Fruit fly (Drosophila melanogaster) whole organism, embryonic: Measurements from ENCODE around the gene CG42237.

Source experiments
- Atf6 ChIP-seq: fragments of 200-800 bp; sonication (Bioruptor generic); IDR thresholded peaks from 2 replicates; pipeline ENCODE4 v1.3.6; 2022; ENCODE audit warnings: missing biosample characterization, missing genetic modification characterization
- B-H2 ChIP-seq: fragments of 200-800 bp; sonication (Bioruptor generic); optimal IDR thresholded peaks from 2 replicates; lab custom pipeline; 2018; ENCODE audit warnings: missing biosample characterization, mild to moderate bottlenecking, missing genetic modification characterization
- Bgb ChIP-seq: fragments of 200-800 bp; sonication (Bioruptor generic); IDR thresholded peaks from 2 replicates; pipeline ENCODE4 v1.3.6; 2022; ENCODE audit warnings: missing biosample characterization, missing genetic modification characterization; ENCODE audit not compliant: partially characterized antibody
- CG11085 ChIP-seq: fragments of 200-800 bp; sonication (Bioruptor generic); IDR thresholded peaks from 2 replicates; pipeline ENCODE4 v1.3.6; 2022; ENCODE audit warnings: missing biosample characterization, missing genetic modification characterization
- CG11456 ChIP-seq: fragments of 200-800 bp; sonication (Bioruptor generic); IDR thresholded peaks from 3 replicates; pipeline ENCODE4 v1.3.6; 2022; ENCODE audit warnings: missing biosample characterization, missing genetic modification characterization
- CG11504 ChIP-seq: fragments of 200-800 bp; sonication (Bioruptor generic); optimal IDR thresholded peaks from 3 replicates; lab custom pipeline; 2019; ENCODE audit warnings: missing biosample characterization, mild to moderate bottlenecking, missing genetic modification characterization, moderate library complexity
- CG12104 ChIP-seq: fragments of 200-800 bp; sonication (Bioruptor generic); optimal IDR thresholded peaks from 3 replicates; lab custom pipeline; 2016; ENCODE audit warnings: missing biosample characterization, missing genetic modification characterization
- CG14860 ChIP-seq: fragments of 200-800 bp; sonication (Bioruptor generic); IDR thresholded peaks from 3 replicates; pipeline ENCODE4 v1.3.6; 2022; ENCODE audit warnings: missing biosample characterization, missing genetic modification characterization; ENCODE audit not compliant: partially characterized antibody
- CG15269 ChIP-seq: fragments of 200-800 bp; sonication (Bioruptor generic); optimal IDR thresholded peaks from 2 replicates; lab custom pipeline; 2018; ENCODE audit warnings: missing biosample characterization, mild to moderate bottlenecking, missing genetic modification characterization, moderate library complexity
- CG1603 ChIP-seq: fragments of 200-800 bp; sonication (Bioruptor generic); optimal IDR thresholded peaks from 2 replicates; lab custom pipeline; 2019; ENCODE audit warnings: missing biosample characterization, mild to moderate bottlenecking, missing genetic modification characterization, moderate library complexity
- CG17186 ChIP-seq: fragments of 200-800 bp; sonication (Bioruptor generic); optimal IDR thresholded peaks from 3 replicates; lab custom pipeline; 2017; ENCODE audit warnings: missing biosample characterization, missing genetic modification reagents, missing genetic modification characterization
- CG31224 ChIP-seq: fragments of 200-800 bp; sonication (Bioruptor generic); IDR thresholded peaks from 2 replicates; pipeline ENCODE4 v1.3.6; 2022; ENCODE audit warnings: missing biosample characterization, missing genetic modification characterization
- CG31388 ChIP-seq: fragments of 200-800 bp; sonication (Bioruptor generic); optimal IDR thresholded peaks from 2 replicates; lab custom pipeline; 2016; ENCODE audit warnings: missing biosample characterization, missing genetic modification characterization
- CG31441 ChIP-seq: fragments of 200-800 bp; sonication (Bioruptor generic); IDR thresholded peaks from 2 replicates; pipeline ENCODE4 v1.3.6; 2022; ENCODE audit warnings: missing biosample characterization, missing genetic modification characterization
- CG34376 ChIP-seq: fragments of 200-800 bp; sonication (Bioruptor generic); optimal IDR thresholded peaks from 2 replicates; lab custom pipeline; 2018; ENCODE audit warnings: missing biosample characterization, mild to moderate bottlenecking, missing genetic modification characterization
- CG3847 ChIP-seq: fragments of 200-800 bp; sonication (Bioruptor generic); IDR thresholded peaks from 2 replicates; pipeline ENCODE4 v1.3.6; 2022; ENCODE audit warnings: missing biosample characterization, missing genetic modification characterization
- CG4730 ChIP-seq: fragments of 200-800 bp; sonication (Bioruptor generic); IDR thresholded peaks from 2 replicates; pipeline ENCODE4 v1.3.6; 2022; ENCODE audit warnings: missing biosample characterization, missing genetic modification characterization
- CG6175 ChIP-seq: fragments of 200-800 bp; sonication (Bioruptor generic); IDR thresholded peaks from 3 replicates; pipeline ENCODE4 v1.3.6; 2022; ENCODE audit warnings: missing biosample characterization, missing genetic modification characterization
- CG7556 ChIP-seq: fragments of 200-800 bp; sonication (Bioruptor generic); optimal IDR thresholded peaks from 2 replicates; lab custom pipeline; 2017; ENCODE audit warnings: missing biosample characterization, mild to moderate bottlenecking, missing genetic modification characterization
- CG9817 ChIP-seq: fragments of 200-800 bp; sonication (Bioruptor generic); optimal IDR thresholded peaks from 2 replicates; lab custom pipeline; 2018; ENCODE audit warnings: missing biosample characterization, mild to moderate bottlenecking, missing genetic modification characterization, moderate library complexity
- CHES-1-like ChIP-seq: fragments of 200-800 bp; sonication (Bioruptor generic); optimal IDR thresholded peaks from 2 replicates; lab custom pipeline; 2016; ENCODE audit warnings: missing biosample characterization, missing genetic modification characterization
- Camta ChIP-seq: fragments of 200-800 bp; sonication (Bioruptor generic); optimal IDR thresholded peaks from 2 replicates; lab custom pipeline; 2016; ENCODE audit warnings: missing biosample characterization, missing genetic modification characterization
- CrebB ChIP-seq: fragments of 200-800 bp; sonication (Bioruptor generic); optimal IDR thresholded peaks from 3 replicates; lab custom pipeline; 2018; ENCODE audit warnings: missing biosample characterization, mild to moderate bottlenecking, missing genetic modification characterization
- Dfd ChIP-seq, 2 experiments: fragments of >200 bp; optimal IDR thresholded peaks; 2 replicates each; lab custom pipeline; 2017; ENCODE audit warnings: missing biosample characterization in 2 of 2, missing genetic modification characterization in 2 of 2
- GATAe ChIP-seq: fragments of 200-800 bp; sonication (Bioruptor generic); conservative IDR thresholded peaks from 2 replicates; pipeline ENCODE4 v1.3.6; 2022; ENCODE audit warnings: missing biosample characterization, missing genetic modification characterization
- HLH54F ChIP-seq: fragments of 200-800 bp; sonication (Bioruptor generic); optimal IDR thresholded peaks from 3 replicates; lab custom pipeline; 2016; ENCODE audit warnings: missing biosample characterization, missing genetic modification characterization
- Hsf ChIP-seq: fragments of 200-800 bp; sonication (Bioruptor generic); optimal IDR thresholded peaks from 3 replicates; lab custom pipeline; 2016; ENCODE audit warnings: missing biosample characterization, missing genetic modification characterization
- MTF-1 ChIP-seq: fragments of 200-800 bp; sonication (Bioruptor generic); optimal IDR thresholded peaks from 2 replicates; lab custom pipeline; 2018; ENCODE audit warnings: missing biosample characterization, mild to moderate bottlenecking, missing genetic modification characterization, borderline replicate concordance
- Max ChIP-seq: fragments of 200-800 bp; sonication (Bioruptor generic); optimal IDR thresholded peaks from 2 replicates; lab custom pipeline; 2016; ENCODE audit warnings: missing biosample characterization, mild to moderate bottlenecking, missing genetic modification characterization
- Stat92E ChIP-seq, 3 experiments: fragments of >200 bp in 2 of 3; fragments of 200-800 bp in 1 of 3; sonication (Bioruptor generic) in 1 of 3; optimal IDR thresholded peaks; 2 replicates each; lab custom pipeline; 2017 to 2019; ENCODE audit warnings: missing biosample characterization in 3 of 3, missing genetic modification characterization in 3 of 3, mild to moderate bottlenecking in 1 of 3, moderate library complexity in 1 of 3
- Trl ChIP-seq, 3 experiments: fragments of >200 bp in 2 of 3; fragments of 200-800 bp in 1 of 3; sonication (Bioruptor generic) in 1 of 3; optimal IDR thresholded peaks; 2 replicates in 1 of 3; 3 replicates in 2 of 3; lab custom pipeline; 2016 to 2017; ENCODE audit warnings: missing biosample characterization in 1 of 3, missing genetic modification characterization in 1 of 3
- Usf ChIP-seq: fragments of 200-800 bp; sonication (Bioruptor generic); optimal IDR thresholded peaks from 2 replicates; lab custom pipeline; 2017; ENCODE audit warnings: missing genotype, missing biosample characterization, missing genetic modification characterization
- Xrp1 ChIP-seq: fragments of 200-800 bp; sonication (Bioruptor generic); IDR thresholded peaks from 2 replicates; pipeline ENCODE4 v1.3.6; 2022; ENCODE audit warnings: missing biosample characterization, missing genetic modification characterization
- YL-1 ChIP-seq: fragments of 200-800 bp; sonication (Bioruptor generic); optimal IDR thresholded peaks from 3 replicates; lab custom pipeline; 2017; ENCODE audit warnings: missing biosample characterization, mild to moderate bottlenecking, missing genetic modification characterization
- ap ChIP-seq: fragments of 200-800 bp; sonication (Bioruptor generic); IDR thresholded peaks from 2 replicates; pipeline ENCODE4 v1.3.6; 2022; ENCODE audit warnings: missing biosample characterization, missing genetic modification characterization
- chm ChIP-seq: fragments of 200-800 bp; sonication (Bioruptor generic); IDR thresholded peaks from 2 replicates; pipeline ENCODE4 v1.3.6; 2022; ENCODE audit warnings: missing biosample characterization, missing genetic modification characterization
- da ChIP-seq: fragments of 200-800 bp; sonication (Bioruptor generic); optimal IDR thresholded peaks from 2 replicates; lab custom pipeline; 2016; ENCODE audit warnings: missing biosample characterization, missing genetic modification characterization
- fd102C ChIP-seq: fragments of 200-800 bp; sonication (Bioruptor generic); optimal IDR thresholded peaks from 2 replicates; lab custom pipeline; 2018; ENCODE audit warnings: missing biosample characterization, mild to moderate bottlenecking, missing genetic modification characterization, moderate library complexity
- ftz-f1 ChIP-seq: fragments of 200-800 bp; sonication (Bioruptor generic); optimal IDR thresholded peaks from 2 replicates; lab custom pipeline; 2016; ENCODE audit warnings: missing biosample characterization, missing genetic modification characterization
- gfzf ChIP-seq: fragments of 200-800 bp; sonication (Bioruptor generic); optimal IDR thresholded peaks from 2 replicates; lab custom pipeline; 2016; ENCODE audit warnings: missing biosample characterization, mild to moderate bottlenecking, missing genetic modification characterization, moderate library complexity
- maf-S ChIP-seq: fragments of 200-800 bp; sonication (Bioruptor generic); optimal IDR thresholded peaks from 2 replicates; lab custom pipeline; 2016; ENCODE audit warnings: missing biosample characterization, missing genetic modification characterization
- mirr ChIP-seq: fragments of 200-800 bp; sonication (Bioruptor generic); optimal IDR thresholded peaks from 3 replicates; lab custom pipeline; 2018; ENCODE audit warnings: missing biosample characterization, mild to moderate bottlenecking, missing genetic modification characterization
- prd ChIP-seq, 3 experiments: fragments of >200 bp in 2 of 3; fragments of 200-800 bp in 1 of 3; sonication (Bioruptor generic) in 1 of 3; optimal IDR thresholded peaks in 2 of 3; IDR thresholded peaks in 1 of 3; 2 replicates in 2 of 3; 3 replicates in 1 of 3; pipeline versions ENCODE4 v1.3.6 to Lab custom; 2017 to 2022; ENCODE audit warnings: missing biosample characterization in 1 of 3, missing genetic modification characterization in 1 of 3
- ro ChIP-seq: fragments of 200-800 bp; sonication (Bioruptor generic); IDR thresholded peaks from 2 replicates; pipeline ENCODE4 v1.3.6; 2022; ENCODE audit warnings: missing biosample characterization, missing genetic modification characterization
- scrt ChIP-seq: fragments of 200-800 bp; sonication (Bioruptor generic); optimal IDR thresholded peaks from 2 replicates; lab custom pipeline; 2018; ENCODE audit warnings: missing biosample characterization, mild to moderate bottlenecking, missing genetic modification characterization, moderate library complexity
- stwl ChIP-seq: fragments of 200-800 bp; sonication (Bioruptor generic); optimal IDR thresholded peaks from 3 replicates; lab custom pipeline; 2018; ENCODE audit warnings: missing biosample characterization, mild to moderate bottlenecking, missing genetic modification characterization, moderate library complexity
- wek ChIP-seq: fragments of 200-800 bp; sonication (Bioruptor generic); optimal IDR thresholded peaks from 3 replicates; lab custom pipeline; 2018; ENCODE audit warnings: missing biosample characterization, mild to moderate bottlenecking, missing genetic modification characterization, moderate library complexity
- z ChIP-seq: fragments of 200-800 bp; sonication (Bioruptor generic); IDR thresholded peaks from 3 replicates; pipeline ENCODE4 v1.3.6; 2022; ENCODE audit warnings: missing biosample characterization, missing genetic modification characterization

Gene CG42237

dm6 chrX:13131063-13131773 is 16.3 kb downstream of the CG42237 start (continued):
- peak; percentile 97 for TF ChIP-seq CG11504 (tag; lab: Kevin White, UChicago)
- peak; percentile 97 for TF ChIP-seq CG31441 (GFP tag; lab: Robert Waterston, UW)
- peak; percentile 100 for TF ChIP-seq CG11456 (GFP tag; lab: Robert Waterston, UW)
- TF ChIP-seq ftz-f1 (GFP tag; lab: Kevin White, UChicago) = peak; percentile 96
- peak; percentile 35 for TF ChIP-seq gfzf (GFP tag; lab: Kevin White, UChicago)
- peak; percentile 99 for TF ChIP-seq Atf6 (GFP tag; lab: Robert Waterston, UW)
- TF ChIP-seq Hsf (GFP tag; lab: Kevin White, UChicago) = peak; percentile 99
- peak; percentile 99 for TF ChIP-seq CG34376 (GFP tag; lab: Kevin White, UChicago)
- TF ChIP-seq Usf (GFP tag; lab: Kevin White, UChicago) = peak; percentile 99
- peak; percentile 99 for TF ChIP-seq Xrp1 (GFP tag; lab: Robert Waterston, UW)
- peak; percentile 96 for TF ChIP-seq MTF-1 (GFP tag; lab: Kevin White, UChicago)
- peak; percentile 95 for TF ChIP-seq YL-1 (GFP tag; lab: Kevin White, UChicago)
- TF ChIP-seq z (GFP tag; lab: Robert Waterston, UW) = peak; percentile 84
- 0 out of 3 replicates have a peak, but pooled peaks have one; percentile 42 for TF ChIP-seq CG14860 (GFP tag; lab: Robert Waterston, UW)
- peak in 1 of 3 experiments; percentile 89 for TF ChIP-seq Stat92E (GFP tag; optimal IDR thresholded peaks at IDR 0.05; lab: Kevin White, UChicago)
- peak; percentile 70 for TF ChIP-seq Bgb (GFP tag; lab: Robert Waterston, UW)
- peak; percentile 98 for TF ChIP-seq ap
- peak; percentile 99 for TF ChIP-seq maf-S (GFP tag; lab: Kevin White, UChicago)
- peak; percentile 97 for TF ChIP-seq CG31224 (GFP tag; lab: Robert Waterston, UW)
- peak; percentile 98 for TF ChIP-seq B-H2
- peak; percentile 99 for TF ChIP-seq CG9817 (tag; lab: Kevin White, UChicago)
- TF ChIP-seq CG3847 (GFP tag; lab: Robert Waterston, UW) = peak; percentile 99
- TF ChIP-seq CG1603 (tag; lab: Kevin White, UChicago) = peak; percentile 99
- TF ChIP-seq chm (GFP tag; lab: Robert Waterston, UW) = peak; percentile 100
- peak; percentile 99 for TF ChIP-seq HLH54F (GFP tag; lab: Kevin White, UChicago)
- TF ChIP-seq CG12104 (GFP tag; lab: Kevin White, UChicago) = peak; percentile 97
- peak; percentile 98 for TF ChIP-seq ro (GFP tag; lab: Robert Waterston, UW)
- peak; percentile 99 for TF ChIP-seq CG6175
- TF ChIP-seq Camta (GFP tag; lab: Kevin White, UChicago) = peak; percentile 98
- no peak for TF ChIP-seq Dfd (GFP tag; optimal IDR thresholded peaks at IDR 0.05; lab: Kevin White, UChicago)
- TF ChIP-seq wek (GFP tag; lab: Kevin White, UChicago) = peak; percentile 96
- peak; percentile 99 for TF ChIP-seq CG7556 (GFP tag; lab: Kevin White, UChicago)
- TF ChIP-seq GATAe (GFP tag; lab: Robert Waterston, UW) = peak; percentile 94
- TF ChIP-seq fd102C (GFP tag; lab: Kevin White, UChicago) = peak; percentile 58
- peak; percentile 99 for TF ChIP-seq CHES-1-like (GFP tag; lab: Kevin White, UChicago)
- peak; percentile 98 for TF ChIP-seq mirr (GFP tag; lab: Kevin White, UChicago)
- TF ChIP-seq CG31388 (GFP tag; lab: Kevin White, UChicago) = peak; percentile 97
- TF ChIP-seq Trl (optimal IDR thresholded peaks at IDR 0.05; lab: Kevin White, UChicago) = peak; percentile 96 to 98
- peak; percentile 99 for TF ChIP-seq Trl (GFP tag; optimal IDR thresholded peaks at IDR 0.05; lab: Kevin White, UChicago)
- TF ChIP-seq CG4730 (GFP tag; lab: Robert Waterston, UW) = peak; percentile 99
- peak; percentile 89 for TF ChIP-seq CG17186 (GFP tag; lab: Kevin White, UChicago)
- TF ChIP-seq CrebB (tag; lab: Kevin White, UChicago) = peak; percentile 98
- peak; percentile 96 for TF ChIP-seq Max (GFP tag; lab: Kevin White, UChicago)
- TF ChIP-seq scrt = peak; percentile 97
- TF ChIP-seq CG15269 (tag; lab: Kevin White, UChicago) = peak; percentile 99
- TF ChIP-seq prd (optimal IDR thresholded peaks at IDR 0.05; lab: Kevin White, UChicago) = no peak
- peak; percentile 99 for TF ChIP-seq prd (GFP tag; IDR thresholded peaks at IDR 0.05; lab: Robert Waterston, UW)
- TF ChIP-seq stwl (tag; lab: Kevin White, UChicago) = peak; percentile 6
- peak; percentile 99 for TF ChIP-seq CG11085
- peak; percentile 98 for TF ChIP-seq da (GFP tag; lab: Kevin White, UChicago)
